Worm (Caenorhabditis elegans): Measurements from ENCODE around the gene T24C2.5.
"Not testable (repeated sequence)": the region's sequence is repeated elsewhere in the genome, so short reads cannot be mapped to it uniquely, and the experiment has no call there.

The T24C2.5 gene

DNA sequence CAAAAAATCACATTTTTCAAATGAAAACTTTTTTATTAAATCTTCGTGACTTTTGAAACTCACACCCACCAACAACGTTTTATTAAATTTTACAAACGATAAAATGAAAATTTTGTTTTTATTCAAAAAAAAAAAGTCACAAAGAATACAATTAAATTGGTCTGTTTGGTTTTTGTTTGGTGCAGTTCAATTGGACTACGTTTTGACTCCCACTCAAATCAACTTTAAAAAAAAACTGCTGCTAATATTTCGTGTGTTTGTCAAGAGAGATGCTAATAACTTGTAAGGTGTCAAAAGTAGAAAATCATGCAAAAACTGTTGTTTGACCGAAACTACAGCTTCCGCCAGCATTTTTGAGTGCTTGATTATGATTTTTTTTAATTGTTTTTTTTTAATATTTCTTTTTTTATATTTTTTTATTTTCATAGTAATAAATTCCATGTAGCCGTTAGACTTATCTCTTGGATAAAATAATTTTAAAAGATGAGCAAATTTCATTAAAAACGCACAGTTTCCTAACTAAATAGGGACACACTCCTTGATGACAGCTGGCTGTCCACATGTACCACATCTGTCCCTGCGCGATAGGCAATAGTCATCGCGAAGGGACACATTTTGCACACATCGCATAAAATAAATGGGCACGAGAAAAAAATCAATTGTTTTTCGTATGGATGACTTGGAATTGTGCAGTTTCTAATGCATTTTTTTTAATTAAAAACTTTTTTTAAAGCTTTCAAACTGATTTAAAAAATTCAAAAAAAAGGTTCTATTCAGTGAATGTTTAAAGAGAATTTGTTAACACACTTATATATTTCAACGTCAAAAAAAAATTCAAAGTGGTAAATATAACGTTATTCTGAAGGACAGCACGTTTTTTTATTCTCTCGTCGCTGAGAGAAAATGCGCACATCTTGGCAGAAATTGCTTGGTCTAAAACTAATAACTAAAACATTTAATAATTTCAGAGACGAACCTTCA, 8.6 kb upstream of the T24C2.5 start (continued):
- TF ChIP-seq hlh-1 (tag; optimal IDR thresholded peaks at IDR 0.05) (peak; percentile 83), nhr-76 (tag; optimal IDR thresholded peaks at IDR 0.05) (peak; percentile 28), cnd-1 (tag; optimal IDR thresholded peaks at IDR 0.05) (peak; percentile 87), ceh-39 (tag; optimal IDR thresholded peaks at IDR 0.05) (peak; percentile 97), tbx-8 (GFP tag; optimal IDR thresholded peaks at IDR 0.05) (peak; percentile 39), mab-5 (tag; optimal IDR thresholded peaks at IDR 0.05) (peak; percentile 90), ces-1 (GFP tag; optimal IDR thresholded peaks at IDR 0.05) (peak; percentile 99)

ce11 chrX:14527559-14527958, 6.7 kb upstream of the T24C2.5 start, which contains the start of gene nspc-18:
Gene nspc-18, minus strand, starts transcription at chrX:14527659.
- no peak for TF ChIP-seq unc-39 (tag; optimal IDR thresholded peaks at IDR 0.05)
- TF ChIP-seq unc-62 (GFP tag; optimal IDR thresholded peaks at IDR 0.05), result no peak
- TF ChIP-seq snpc-4 (tag; optimal IDR thresholded peaks at IDR 0.05), result no peak
- no peak for TF ChIP-seq tbx-8 (GFP tag; optimal IDR thresholded peaks at IDR 0.05)
- no peak for TF ChIP-seq ztf-11 (tag; optimal IDR thresholded peaks at IDR 0.05)
- TF ChIP-seq pha-4 (tag; optimal IDR thresholded peaks at IDR 0.05), result no peak
- TF ChIP-seq elt-1 (tag; optimal IDR thresholded peaks at IDR 0.05; ENCODE audit: borderline replicate concordance, insufficient read depth), result no peak
- TF ChIP-seq cnd-1 (tag; optimal IDR thresholded peaks at IDR 0.05), result no peak
- no peak for TF ChIP-seq lin-32 (GFP tag; optimal IDR thresholded peaks at IDR 0.05)
- no peak for TF ChIP-seq nhr-237 (tag; optimal IDR thresholded peaks at IDR 0.05)
- no peak for TF ChIP-seq lin-13 (tag; optimal IDR thresholded peaks at IDR 0.05)
- TF ChIP-seq sem-2 (GFP tag; optimal IDR thresholded peaks at IDR 0.05), result no peak
- TF ChIP-seq nhr-76 (tag; optimal IDR thresholded peaks at IDR 0.05), result no peak
- TF ChIP-seq mab-5 (tag; optimal IDR thresholded peaks at IDR 0.05), result no peak
- no peak for TF ChIP-seq ceh-43 (GFP tag; optimal IDR thresholded peaks at IDR 0.05)
- no peak for TF ChIP-seq zip-8 (tag; optimal IDR thresholded peaks at IDR 0.05)
- no peak for TF ChIP-seq unc-120 (tag; optimal IDR thresholded peaks at IDR 0.05; ENCODE audit: poor library complexity, severe bottlenecking)
- TF ChIP-seq nhr-28 (tag; optimal IDR thresholded peaks at IDR 0.05), result no peak

DNA sequence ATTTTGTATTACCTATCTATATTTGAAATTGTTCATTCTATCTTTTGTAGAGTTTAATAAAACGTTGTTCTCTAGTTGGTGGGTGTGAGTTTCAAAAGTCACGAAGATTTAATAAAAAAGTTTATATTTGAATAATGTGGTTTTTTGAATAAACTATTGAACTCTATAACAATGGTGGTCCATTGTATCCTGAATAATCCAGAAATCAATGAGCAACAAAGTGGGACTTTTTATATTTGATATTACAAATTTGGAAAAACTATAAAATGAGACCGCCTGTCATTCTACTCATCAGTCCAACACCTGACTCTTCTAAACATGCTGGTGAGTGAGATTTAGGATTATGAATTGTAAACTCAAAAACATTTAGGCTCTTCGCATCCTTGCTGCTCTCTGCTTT, 5.8 kb upstream of the T24C2.5 start, which contains the start of gene nspc-19:
Gene nspc-19 (plus strand): TSS at position 301 of the 400 bp plus-strand sequence.
- TF ChIP-seq ceh-43 (GFP tag; optimal IDR thresholded peaks at IDR 0.05); snpc-4 (tag; optimal IDR thresholded peaks at IDR 0.05); nhr-12 (tag; optimal IDR thresholded peaks at IDR 0.05): not testable (repeated sequence)

ce11 chrX:14530107-14530506, 4.1 kb upstream of the T24C2.5 start, which contains the start of gene nspc-20:
Gene nspc-20, minus strand, starts transcription at chrX:14530207.
- no peak for TF ChIP-seq lin-32 (GFP tag; optimal IDR thresholded peaks at IDR 0.05)
- no peak for TF ChIP-seq M03D4.4 (tag; optimal IDR thresholded peaks at IDR 0.05)
- TF ChIP-seq ceh-83 (GFP tag; optimal IDR thresholded peaks at IDR 0.05), result no peak
- no peak for TF ChIP-seq unc-39 (tag; optimal IDR thresholded peaks at IDR 0.05)
- no peak for TF ChIP-seq nhr-237 (tag; optimal IDR thresholded peaks at IDR 0.05)
- no peak for TF ChIP-seq hlh-1 (tag; optimal IDR thresholded peaks at IDR 0.05)

ce11 chrX:14534596-14534995, 379 bp downstream of the T24C2.5 start:
- TF ChIP-seq hlh-1 (tag; optimal IDR thresholded peaks at IDR 0.05), result no peak
- no peak for TF ChIP-seq flh-1 (GFP tag; optimal IDR thresholded peaks at IDR 0.05)
- TF ChIP-seq zip-8 (tag; optimal IDR thresholded peaks at IDR 0.05), result no peak
- no peak for TF ChIP-seq lsy-2 (tag; optimal IDR thresholded peaks at IDR 0.05)
- no peak for TF ChIP-seq lin-13 (tag; optimal IDR thresholded peaks at IDR 0.05)
- no peak for TF ChIP-seq ceh-43 (GFP tag; optimal IDR thresholded peaks at IDR 0.05)
- TF ChIP-seq lin-32 (GFP tag; optimal IDR thresholded peaks at IDR 0.05), result no peak
- TF ChIP-seq unc-120 (tag; optimal IDR thresholded peaks at IDR 0.05; ENCODE audit: poor library complexity, severe bottlenecking), result no peak
- TF ChIP-seq drap-1 (GFP tag; optimal IDR thresholded peaks at IDR 0.05), result no peak
- no peak for TF ChIP-seq unc-62 (GFP tag; optimal IDR thresholded peaks at IDR 0.05)
- TF ChIP-seq mep-1 (tag; optimal IDR thresholded peaks at IDR 0.05), result no peak
- TF ChIP-seq nhr-2 (tag; optimal IDR thresholded peaks at IDR 0.05), result no peak
- TF ChIP-seq blmp-1 (tag; optimal IDR thresholded peaks at IDR 0.05), result no peak
- no peak for TF ChIP-seq ztf-11 (tag; optimal IDR thresholded peaks at IDR 0.05)
- no peak for TF ChIP-seq sptf-1 (tag; optimal IDR thresholded peaks at IDR 0.05)
